Worm (Caenorhabditis elegans): Measurements from ENCODE around the gene F13C5.3.

F13C5.3 gene

ce11 chrX:593245-593733 is 6.1 kb downstream of the F13C5.3 start (continued):
- TF ChIP-seq ZK546.5 (tag; optimal IDR thresholded peaks at IDR 0.05) (no peak), daf-16 (GFP tag; optimal IDR thresholded peaks at IDR 0.05) (peak; percentile 5 to 65), daf-16 (tag; optimal IDR thresholded peaks at IDR 0.05) (peak; percentile 84), madf-9 (GFP tag; conservative IDR thresholded peaks at IDR 0.05) (0 out of 2 replicates have a peak, but pooled peaks have one; percentile 50), dpl-1 (GFP tag; optimal IDR thresholded peaks at IDR 0.05) (peak; percentile 12), dve-1 (tag; optimal IDR thresholded peaks at IDR 0.05; ENCODE audit: insufficient read depth) (peak; percentile 94), set-16 (GFP tag; IDR thresholded peaks at IDR 0.05) (peak; percentile 77), dmd-6 (GFP tag; IDR thresholded peaks at IDR 0.05) (peak; percentile 84), spr-1 (tag; optimal IDR thresholded peaks at IDR 0.05) (peak; percentile 60), arid-1 (GFP tag; conservative IDR thresholded peaks at IDR 0.05) (peak; percentile 66; the same call in 1 of the 2 replicates), nhr-42 (GFP tag; IDR thresholded peaks at IDR 0.05) (0 out of 2 replicates have a peak, but pooled peaks have one; percentile 57), pha-4 (GFP tag; IDR thresholded peaks at IDR 0.05) (peak; percentile 67; the same call in 1 of the 2 replicates), pha-4 (tag; optimal IDR thresholded peaks at IDR 0.05) (peak; percentile 47), hif-1 (tag; optimal IDR thresholded peaks at IDR 0.05) (peak in 1 of 2 experiments; percentile 72), mxl-3 (GFP tag; optimal IDR thresholded peaks at IDR 0.05) (peak; percentile 94), zag-1 (tag; optimal IDR thresholded peaks at IDR 0.05) (no peak), ztf-7 (tag; optimal IDR thresholded peaks at IDR 0.05) (peak; percentile 75), nhr-48 (tag; optimal IDR thresholded peaks at IDR 0.05) (peak; percentile 61), lin-13 (GFP tag; optimal IDR thresholded peaks at IDR 0.05) (peak; percentile 72), Y5F2A.4 (GFP tag; optimal IDR thresholded peaks at IDR 0.05) (no peak), hmg-1.1 (GFP tag; IDR thresholded peaks at IDR 0.05) (peak; percentile 96), spr-3 (GFP tag; optimal IDR thresholded peaks at IDR 0.05) (peak; percentile 21), unc-62 (GFP tag; optimal IDR thresholded peaks at IDR 0.05 in 1 of 2) (peak in 1 of 2 experiments; percentile 95), unc-62 (tag; optimal IDR thresholded peaks at IDR 0.05) (no peak), pqm-1 (tag; optimal IDR thresholded peaks at IDR 0.05) (peak; percentile 35), saeg-2 (GFP tag; IDR thresholded peaks at IDR 0.05) (no peak), aha-1 (tag) (peak; percentile 99), mdl-1 (tag; optimal IDR thresholded peaks at IDR 0.05) (peak; percentile 80 to 97), duxl-1 (tag; optimal IDR thresholded peaks at IDR 0.05; ENCODE audit: poor library complexity) (peak; percentile 51), D1046.2 (GFP tag; IDR thresholded peaks at IDR 0.05) (no peak), ceh-20 (GFP tag; IDR thresholded peaks at IDR 0.05) (0 out of 2 replicates have a peak, but pooled peaks have one; percentile 40), daf-19 (GFP tag; conservative IDR thresholded peaks at IDR 0.05) (no peak), nhr-11 (tag; optimal IDR thresholded peaks at IDR 0.05) (peak; percentile 90), aly-2 (tag; optimal IDR thresholded peaks at IDR 0.05) (no peak), nhr-237 (tag; optimal IDR thresholded peaks at IDR 0.05) (no peak), mes-2 (tag; optimal IDR thresholded peaks at IDR 0.05; ENCODE audit: poor library complexity, severe bottlenecking) (peak; percentile 51), ctbp-1 (GFP tag; IDR thresholded peaks at IDR 0.05) (peak; percentile 82)

ce11 chrX:591056-591455 is 8.3 kb downstream of the F13C5.3 start:
- TF ChIP-seq saeg-2 (GFP tag; IDR thresholded peaks at IDR 0.05) (no peak), lir-3 (tag; optimal IDR thresholded peaks at IDR 0.05) (no peak), zip-2 (tag; optimal IDR thresholded peaks at IDR 0.05) (no peak), jun-1 (tag; optimal IDR thresholded peaks at IDR 0.05) (no peak), nhr-237 (tag; optimal IDR thresholded peaks at IDR 0.05) (no peak), lin-15B (tag; optimal IDR thresholded peaks at IDR 0.05) (no peak), Y105C5A.15 (GFP tag; IDR thresholded peaks at IDR 0.05) (no peak), nhr-11 (tag; optimal IDR thresholded peaks at IDR 0.05) (no peak), nhr-42 (GFP tag; IDR thresholded peaks at IDR 0.05) (no peak), hif-1 (tag; optimal IDR thresholded peaks at IDR 0.05) (no peak), nhr-10 (tag; optimal IDR thresholded peaks at IDR 0.05) (no peak), attf-4 (tag; optimal IDR thresholded peaks at IDR 0.05) (no peak), mdt-29 (GFP tag; IDR thresholded peaks at IDR 0.05) (no peak)

Data from whole organism, L4 larva.